Worm (Caenorhabditis elegans) whole organism, L3 larva: Measurements from ENCODE around the gene eppl-1.

Experiments used
- egl-27 ChIP-seq: sonication (generic microtip); optimal IDR thresholded peaks from 4 replicates; lab custom pipeline; 2017; ENCODE audit warnings: missing biosample characterization, missing genetic modification reagents, missing genetic modification characterization
- lin-39 ChIP-seq: fragments of 150-350 bp; optimal IDR thresholded peaks from 2 replicates; lab custom pipeline; 2018; ENCODE audit warnings: missing biosample characterization, missing genetic modification reagents, missing genetic modification characterization
- mdl-1 ChIP-seq: fragments of 150-350 bp; optimal IDR thresholded peaks from 2 replicates; lab custom pipeline; 2014; ENCODE audit warnings: missing biosample characterization, missing genetic modification characterization
- nhr-11 ChIP-seq: fragments of 150-350 bp; optimal IDR thresholded peaks from 2 replicates; lab custom pipeline; 2014; ENCODE audit warnings: missing biosample characterization, missing genetic modification characterization
- nhr-67 ChIP-seq: fragments of 150-350 bp; optimal IDR thresholded peaks from 2 replicates; lab custom pipeline; 2014; ENCODE audit warnings: missing biosample characterization, missing genetic modification characterization

DNA sequence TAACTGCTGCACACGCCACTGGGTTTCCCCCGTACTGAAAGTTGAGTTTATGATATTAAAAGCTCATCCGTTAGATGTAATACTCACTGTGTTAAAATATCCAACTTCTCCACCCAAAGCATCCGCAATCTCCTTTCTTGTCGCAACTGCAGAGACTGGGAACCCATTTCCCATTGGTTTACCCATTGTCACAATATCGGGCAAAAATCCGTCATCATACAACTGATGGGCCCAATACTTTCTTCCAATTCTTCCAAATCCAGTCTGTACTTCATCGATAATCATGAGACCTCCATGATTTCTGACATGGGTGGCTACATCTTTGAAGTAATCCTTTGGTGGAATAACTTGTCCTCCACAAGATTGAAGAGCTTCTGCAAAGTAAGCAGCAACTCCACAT is 1.7 kb downstream of the eppl-1 start:
- TF ChIP-seq mdl-1 (tag; lab: Kevin White, UChicago) (no peak), nhr-11 (tag; lab: Kevin White, UChicago) (no peak), egl-27 (tag; lab: Kevin White, UChicago) (no peak), nhr-67 (tag; lab: Kevin White, UChicago) (no peak), lin-39 (tag; lab: Kevin White, UChicago) (no peak)
